Fruit fly (Drosophila melanogaster): ENCODE measurements around the gene Syt7.
"Not testable (repeated sequence)": the region's sequence is repeated elsewhere in the genome, so short reads cannot be mapped to it uniquely, and the experiment has no call there.

The Syt7 gene

dm6 chr4:306431-307342, at the start of gene Syt7:
Syt7 (minus strand) TSS chr4:306481.
- TF ChIP-seq CG17801 (GFP tag; optimal IDR thresholded peaks at IDR 0.05; ENCODE audit: partially characterized antibody), result not testable (repeated sequence)

- TF ChIP-seq CG17801 (GFP tag; optimal IDR thresholded peaks at IDR 0.05; ENCODE audit: partially characterized antibody), result no peak
Observed at dm6 chr4:336021-336420, 29.7 kb upstream of the Syt7 start.

dm6 chr4:332268-332667, 26.0 kb upstream of the Syt7 start:
- no peak for TF ChIP-seq CG17801 (GFP tag; optimal IDR thresholded peaks at IDR 0.05; ENCODE audit: partially characterized antibody)

dm6 chr4:329119-329518, 22.8 kb upstream of the Syt7 start:
- no peak for TF ChIP-seq CG17801 (GFP tag; optimal IDR thresholded peaks at IDR 0.05; ENCODE audit: partially characterized antibody)

dm6 chr4:318795-319194, 12.5 kb upstream of the Syt7 start:
- TF ChIP-seq CG17801 (GFP tag; optimal IDR thresholded peaks at IDR 0.05; ENCODE audit: partially characterized antibody), result no peak

dm6 chr4:315322-315721, 9.0 kb upstream of the Syt7 start:
- TF ChIP-seq CG17801 (GFP tag; optimal IDR thresholded peaks at IDR 0.05; ENCODE audit: partially characterized antibody), result no peak

dm6 chr4:314672-315266, 8.5 kb upstream of the Syt7 start, which contains the start of gene Rnf11:
Rnf11 (plus strand) TSS chr4:314923.
- TF ChIP-seq CG17801 (GFP tag; optimal IDR thresholded peaks at IDR 0.05; ENCODE audit: partially characterized antibody), result no peak

- peak; percentile 47 for TF ChIP-seq CG17801 (GFP tag; optimal IDR thresholded peaks at IDR 0.05; ENCODE audit: partially characterized antibody)
Observed at dm6 chr4:313696-314104, 7.4 kb upstream of the Syt7 start, which contains the start of gene Zip102B. Zip102B (minus strand) TSS chr4:314087.

dm6 chr4:310670-311069, 4.4 kb upstream of the Syt7 start:
- no peak for TF ChIP-seq CG17801 (GFP tag; optimal IDR thresholded peaks at IDR 0.05; ENCODE audit: partially characterized antibody)

dm6 chr4:307931-308330, 1.6 kb upstream of the Syt7 start, which contains the start of gene Rad23:
Rad23 (plus strand) TSS chr4:308093.
- peak; percentile 34 for TF ChIP-seq CG17801 (GFP tag; optimal IDR thresholded peaks at IDR 0.05; ENCODE audit: partially characterized antibody)

- TF ChIP-seq CG17801 (GFP tag; optimal IDR thresholded peaks at IDR 0.05; ENCODE audit: partially characterized antibody), result no peak
Observed at dm6 chr4:305697-306096, 584 bp downstream of the Syt7 start.

dm6 chr4:292403-292802, 13.9 kb downstream of the Syt7 start:
- no peak for TF ChIP-seq CG17801 (GFP tag; optimal IDR thresholded peaks at IDR 0.05; ENCODE audit: partially characterized antibody)

dm6 chr4:276325-276724, 30.0 kb downstream of the Syt7 start, which contains the start of gene NfI:
NfI (minus strand) TSS chr4:276369.
- TF ChIP-seq CG17801 (GFP tag; optimal IDR thresholded peaks at IDR 0.05; ENCODE audit: partially characterized antibody), result no peak

dm6 chr4:274704-275103, 31.6 kb downstream of the Syt7 start:
- no peak for TF ChIP-seq CG17801 (GFP tag; optimal IDR thresholded peaks at IDR 0.05; ENCODE audit: partially characterized antibody)

dm6 chr4:261484-262070, 44.7 kb downstream of the Syt7 start:
- TF ChIP-seq CG17801 (GFP tag; optimal IDR thresholded peaks at IDR 0.05; ENCODE audit: partially characterized antibody), result no peak

dm6 chr4:254697-255096, 51.6 kb downstream of the Syt7 start, which contains the start of gene RhoGAP102A:
RhoGAP102A (plus strand) TSS chr4:254997.
- no peak for TF ChIP-seq CG17801 (GFP tag; optimal IDR thresholded peaks at IDR 0.05; ENCODE audit: partially characterized antibody)

All from ovary, adult (tissue).